Worm (Caenorhabditis elegans): ENCODE data around the gene W04G3.10.

Gene W04G3.10

ce11 chrX:11073358-11073757 is 4.7 kb downstream of the W04G3.10 start, which contains the start of gene W04G3.5:
Gene W04G3.5, plus strand, starts transcription at chrX:11073658.
- TF ChIP-seq mls-2 (tag; optimal IDR thresholded peaks at IDR 0.05) (no peak), nhr-2 (tag; optimal IDR thresholded peaks at IDR 0.05) (no peak), sem-2 (GFP tag; optimal IDR thresholded peaks at IDR 0.05) (no peak), elt-3 (tag; optimal IDR thresholded peaks at IDR 0.05) (no peak), flh-1 (GFP tag; optimal IDR thresholded peaks at IDR 0.05) (no peak), ceh-39 (tag; optimal IDR thresholded peaks at IDR 0.05) (no peak), hlh-1 (tag; optimal IDR thresholded peaks at IDR 0.05) (no peak), pha-4 (tag; optimal IDR thresholded peaks at IDR 0.05) (no peak), elt-1 (tag; optimal IDR thresholded peaks at IDR 0.05; ENCODE audit: borderline replicate concordance, insufficient read depth) (no peak), nhr-12 (tag; optimal IDR thresholded peaks at IDR 0.05) (no peak), drap-1 (GFP tag; optimal IDR thresholded peaks at IDR 0.05) (no peak), tbx-8 (GFP tag; optimal IDR thresholded peaks at IDR 0.05) (no peak), mab-5 (tag; optimal IDR thresholded peaks at IDR 0.05) (no peak), ztf-11 (tag; optimal IDR thresholded peaks at IDR 0.05) (no peak)

ce11 chrX:11072701-11073100 is 5.3 kb downstream of the W04G3.10 start:
- TF ChIP-seq sem-2 (GFP tag; optimal IDR thresholded peaks at IDR 0.05): no peak
- TF ChIP-seq lin-13 (tag; optimal IDR thresholded peaks at IDR 0.05): peak; percentile 22

- TF ChIP-seq lin-13 (tag; optimal IDR thresholded peaks at IDR 0.05) (no peak), flh-1 (GFP tag; optimal IDR thresholded peaks at IDR 0.05) (no peak), ces-1 (GFP tag; optimal IDR thresholded peaks at IDR 0.05) (peak; percentile 52), sem-2 (GFP tag; optimal IDR thresholded peaks at IDR 0.05) (no peak), pha-4 (tag; optimal IDR thresholded peaks at IDR 0.05) (no peak)
Observed at ce11 chrX:11068334-11068733, 9.7 kb downstream of the W04G3.10 start, which contains the start of gene apt-9. Gene apt-9, plus strand, starts transcription at chrX:11068527.

- TF ChIP-seq sem-2 (GFP tag; optimal IDR thresholded peaks at IDR 0.05) (no peak), blmp-1 (tag; optimal IDR thresholded peaks at IDR 0.05) (peak; percentile 44), ceh-43 (GFP tag; optimal IDR thresholded peaks at IDR 0.05) (no peak), nhr-28 (tag; optimal IDR thresholded peaks at IDR 0.05) (no peak), nhr-76 (tag; optimal IDR thresholded peaks at IDR 0.05) (no peak), ceh-39 (tag; optimal IDR thresholded peaks at IDR 0.05) (no peak), ham-2 (GFP tag; optimal IDR thresholded peaks at IDR 0.05) (peak; percentile 33), ztf-11 (tag; optimal IDR thresholded peaks at IDR 0.05) (no peak), elt-1 (tag; optimal IDR thresholded peaks at IDR 0.05; ENCODE audit: borderline replicate concordance, insufficient read depth) (peak; percentile 5), unc-39 (tag; optimal IDR thresholded peaks at IDR 0.05) (no peak), cnd-1 (tag; optimal IDR thresholded peaks at IDR 0.05) (no peak)
Observed at ce11 chrX:11067256-11067655, 10.8 kb downstream of the W04G3.10 start.

ce11 chrX:11064799-11065198 is 13.3 kb downstream of the W04G3.10 start, which contains the start of gene lpr-4:
Gene lpr-4, plus strand, starts transcription at chrX:11065126.
- TF ChIP-seq elt-3 (tag; optimal IDR thresholded peaks at IDR 0.05) (peak; percentile 57), zip-8 (tag; optimal IDR thresholded peaks at IDR 0.05) (no peak), nhr-237 (tag; optimal IDR thresholded peaks at IDR 0.05) (no peak), tbx-8 (GFP tag; optimal IDR thresholded peaks at IDR 0.05) (no peak), ceh-43 (GFP tag; optimal IDR thresholded peaks at IDR 0.05) (no peak), M03D4.4 (tag; optimal IDR thresholded peaks at IDR 0.05) (no peak), blmp-1 (tag; optimal IDR thresholded peaks at IDR 0.05) (peak; percentile 98), cnd-1 (tag; optimal IDR thresholded peaks at IDR 0.05) (no peak), flh-1 (GFP tag; optimal IDR thresholded peaks at IDR 0.05) (no peak), lsy-2 (tag; optimal IDR thresholded peaks at IDR 0.05) (no peak), bed-3 (GFP tag; optimal IDR thresholded peaks at IDR 0.05) (no peak), sem-2 (GFP tag; optimal IDR thresholded peaks at IDR 0.05) (no peak), unc-39 (tag; optimal IDR thresholded peaks at IDR 0.05) (no peak), nhr-76 (tag; optimal IDR thresholded peaks at IDR 0.05) (no peak), nhr-2 (tag; optimal IDR thresholded peaks at IDR 0.05) (no peak), unc-62 (GFP tag; optimal IDR thresholded peaks at IDR 0.05) (peak; percentile 57), sptf-1 (tag; optimal IDR thresholded peaks at IDR 0.05) (no peak), unc-120 (tag; optimal IDR thresholded peaks at IDR 0.05; ENCODE audit: poor library complexity, severe bottlenecking) (no peak), pha-4 (tag; optimal IDR thresholded peaks at IDR 0.05) (no peak), mep-1 (tag; optimal IDR thresholded peaks at IDR 0.05) (no peak), snpc-4 (tag; optimal IDR thresholded peaks at IDR 0.05) (no peak), mab-5 (tag; optimal IDR thresholded peaks at IDR 0.05) (no peak), ceh-39 (tag; optimal IDR thresholded peaks at IDR 0.05) (no peak), ceh-83 (GFP tag; optimal IDR thresholded peaks at IDR 0.05) (no peak), ces-1 (GFP tag; optimal IDR thresholded peaks at IDR 0.05) (no peak), ztf-11 (tag; optimal IDR thresholded peaks at IDR 0.05) (no peak), lin-13 (tag; optimal IDR thresholded peaks at IDR 0.05) (no peak), nhr-28 (tag; optimal IDR thresholded peaks at IDR 0.05) (no peak), drap-1 (GFP tag; optimal IDR thresholded peaks at IDR 0.05) (no peak), elt-1 (tag; optimal IDR thresholded peaks at IDR 0.05; ENCODE audit: borderline replicate concordance, insufficient read depth) (peak; percentile 5), mls-2 (tag; optimal IDR thresholded peaks at IDR 0.05) (no peak), lin-32 (GFP tag; optimal IDR thresholded peaks at IDR 0.05) (no peak), ham-2 (GFP tag; optimal IDR thresholded peaks at IDR 0.05) (peak; percentile 83), nhr-12 (tag; optimal IDR thresholded peaks at IDR 0.05) (no peak), hlh-1 (tag; optimal IDR thresholded peaks at IDR 0.05) (no peak)
